Worm (Caenorhabditis elegans) whole organism, young adult: ENCODE measurements around the gene srab-7.

Experiments
- B0035.1 ChIP-seq: sonication (generic microtip); optimal IDR thresholded peaks from 2 replicates; lab custom pipeline; 2016; ENCODE audit warnings: missing genetic modification characterization, mild to moderate bottlenecking, missing compliant biosample characterization, missing genotype, missing genetic modification reagents
- B0261.1 ChIP-seq: sonication (generic microtip); optimal IDR thresholded peaks from 2 replicates; lab custom pipeline; 2016; ENCODE audit warnings: mild to moderate bottlenecking, missing genetic modification characterization, moderate library complexity, missing compliant biosample characterization
- C06A6.2 ChIP-seq: fragments of 200-800 bp; sonication (Bioruptor generic); conservative IDR thresholded peaks from 2 replicates; pipeline ENCODE4 v1.3.6; 2022; ENCODE audit warnings: missing genetic modification characterization, missing compliant biosample characterization
- F22D6.2 ChIP-seq: sonication (generic microtip); optimal IDR thresholded peaks from 2 replicates; lab custom pipeline; 2016; ENCODE audit warnings: mild to moderate bottlenecking, missing genetic modification characterization, missing compliant biosample characterization
- F37B4.10 ChIP-seq: fragments of 200-800 bp; sonication (Bioruptor generic); IDR thresholded peaks from 2 replicates; pipeline ENCODE4 v1.3.6; 2022; ENCODE audit warnings: missing genetic modification characterization, missing compliant biosample characterization
- F39B2.1 ChIP-seq: fragments of 200-800 bp; sonication (Bioruptor generic); IDR thresholded peaks from 2 replicates; pipeline ENCODE4 v1.3.6; 2022; ENCODE audit warnings: missing genetic modification reagents, missing genetic modification characterization, missing compliant biosample characterization
- F52B5.7 ChIP-seq: sonication (generic microtip); optimal IDR thresholded peaks from 2 replicates; lab custom pipeline; 2016; ENCODE audit warnings: mild to moderate bottlenecking, missing genetic modification characterization, missing compliant biosample characterization
- F55B11.4 ChIP-seq: sonication (generic microtip); optimal IDR thresholded peaks from 2 replicates; lab custom pipeline; 2016; ENCODE audit warnings: missing compliant biosample characterization, missing genetic modification characterization, borderline replicate concordance; ENCODE audit not compliant: insufficient read depth
- Y56A3A.18 ChIP-seq: fragments of 200-800 bp; sonication (Bioruptor generic); IDR thresholded peaks from 2 replicates; pipeline ENCODE4 v1.3.6; 2022; ENCODE audit warnings: missing genetic modification reagents, missing genetic modification characterization, missing compliant biosample characterization
- Y79H2A.3 ChIP-seq: fragments of 200-800 bp; sonication (Bioruptor generic); conservative IDR thresholded peaks from 2 replicates; pipeline ENCODE4 v1.3.6; 2022; ENCODE audit warnings: missing genetic modification reagents, missing genetic modification characterization, missing compliant biosample characterization
- ZK185.1 ChIP-seq: sonication (generic microtip); optimal IDR thresholded peaks from 2 replicates; lab custom pipeline; 2016; ENCODE audit warnings: mild to moderate bottlenecking, missing genetic modification characterization, missing compliant biosample characterization; ENCODE audit not compliant: poor library complexity, severe bottlenecking
- akir-1 ChIP-seq: fragments of 200-800 bp; sonication (Bioruptor generic); optimal IDR thresholded peaks from 2 replicates; lab custom pipeline; 2018; ENCODE audit warnings: mild to moderate bottlenecking, missing genetic modification characterization, moderate library complexity, missing compliant biosample characterization
- aptf-3 ChIP-seq: fragments of 200-800 bp; sonication (Bioruptor generic); IDR thresholded peaks from 2 replicates; pipeline ENCODE4 v1.3.6; 2022; ENCODE audit warnings: missing genetic modification characterization, missing compliant biosample characterization
- cebp-2 ChIP-seq: fragments of 200-800 bp; sonication (Bioruptor generic); IDR thresholded peaks from 2 replicates; pipeline ENCODE4 v1.3.6; 2022; ENCODE audit warnings: missing genetic modification characterization, missing compliant biosample characterization
- ceh-100 ChIP-seq: fragments of 200-800 bp; sonication (Bioruptor generic); IDR thresholded peaks from 2 replicates; pipeline ENCODE4 v1.3.6; 2022; ENCODE audit warnings: missing genetic modification reagents, missing genetic modification characterization, missing compliant biosample characterization
- ceh-27 ChIP-seq: fragments of 200-800 bp; sonication (Bioruptor generic); optimal IDR thresholded peaks from 2 replicates; lab custom pipeline; 2018; ENCODE audit warnings: mild to moderate bottlenecking, missing genetic modification characterization, moderate library complexity, missing compliant biosample characterization
- ceh-79 ChIP-seq: sonication (generic microtip); optimal IDR thresholded peaks from 2 replicates; lab custom pipeline; 2017; ENCODE audit warnings: mild to moderate bottlenecking, missing genetic modification characterization, missing compliant biosample characterization
- dpff-1 ChIP-seq: sonication (generic microtip); optimal IDR thresholded peaks from 2 replicates; lab custom pipeline; 2017; ENCODE audit warnings: mild to moderate bottlenecking, missing genetic modification characterization, missing compliant biosample characterization
- egl-18 ChIP-seq: fragments of 200-800 bp; sonication (Bioruptor generic); IDR thresholded peaks from 2 replicates; pipeline ENCODE4 v1.3.6; 2022; ENCODE audit warnings: missing genetic modification reagents, missing genetic modification characterization, missing compliant biosample characterization
- egrh-3 ChIP-seq: fragments of 200-800 bp; sonication (Bioruptor generic); IDR thresholded peaks from 2 replicates; pipeline ENCODE4 v1.3.6; 2022; ENCODE audit warnings: missing genetic modification reagents, missing genetic modification characterization, missing compliant biosample characterization
- ets-4 ChIP-seq: fragments of 200-800 bp; sonication (Bioruptor generic); optimal IDR thresholded peaks from 2 replicates; lab custom pipeline; 2018; ENCODE audit warnings: mild to moderate bottlenecking, missing genetic modification characterization, missing compliant biosample characterization
- fkh-3 ChIP-seq: sonication (generic microtip); optimal IDR thresholded peaks from 2 replicates; lab custom pipeline; 2016; ENCODE audit warnings: mild to moderate bottlenecking, missing genetic modification characterization, missing compliant biosample characterization
- him-1 ChIP-seq: sonication (generic microtip); optimal IDR thresholded peaks from 2 replicates; lab custom pipeline; 2016; ENCODE audit warnings: missing genotype, missing genetic modification reagents, missing genetic modification characterization, missing compliant biosample characterization
- let-526 ChIP-seq: fragments of 200-800 bp; sonication (Bioruptor generic); IDR thresholded peaks from 2 replicates; pipeline ENCODE4 v1.3.6; 2022; ENCODE audit warnings: missing genetic modification reagents, missing genetic modification characterization, missing compliant biosample characterization
- madf-10 ChIP-seq: sonication (generic microtip); optimal IDR thresholded peaks from 2 replicates; lab custom pipeline; 2016; ENCODE audit warnings: mild to moderate bottlenecking, missing genetic modification characterization, missing compliant biosample characterization
- mel-28 ChIP-seq: sonication (generic microtip); optimal IDR thresholded peaks from 2 replicates; lab custom pipeline; 2016; ENCODE audit warnings: borderline replicate concordance, mild to moderate bottlenecking, missing genetic modification characterization, missing compliant biosample characterization
- mes-4 ChIP-seq: sonication (generic microtip); optimal IDR thresholded peaks from 2 replicates; lab custom pipeline; 2016; ENCODE audit warnings: missing genotype, missing genetic modification characterization, missing compliant biosample characterization
- nhr-90 ChIP-seq: sonication (generic microtip); optimal IDR thresholded peaks from 2 replicates; lab custom pipeline; 2016; ENCODE audit warnings: missing genotype, mild to moderate bottlenecking, missing genetic modification characterization, missing compliant biosample characterization
- pbrm-1 ChIP-seq: fragments of 200-800 bp; sonication (Bioruptor generic); IDR thresholded peaks from 2 replicates; pipeline ENCODE4 v1.3.6; 2022; ENCODE audit warnings: missing genetic modification reagents, missing genetic modification characterization, missing compliant biosample characterization
- rcor-1 ChIP-seq: fragments of 200-800 bp; sonication (Bioruptor generic); IDR thresholded peaks from 2 replicates; pipeline ENCODE4 v1.3.6; 2022; ENCODE audit warnings: missing genetic modification reagents, missing genetic modification characterization, missing compliant biosample characterization
- repo-1 ChIP-seq: sonication (generic microtip); optimal IDR thresholded peaks from 2 replicates; lab custom pipeline; 2017; ENCODE audit warnings: mild to moderate bottlenecking, missing genetic modification characterization, missing compliant biosample characterization
- somi-1 ChIP-seq: fragments of 200-800 bp; sonication (Bioruptor generic); optimal IDR thresholded peaks from 2 replicates; lab custom pipeline; 2018; ENCODE audit warnings: mild to moderate bottlenecking, missing genetic modification characterization, missing compliant biosample characterization
- sptf-2 ChIP-seq: fragments of 200-800 bp; sonication (Bioruptor generic); optimal IDR thresholded peaks from 2 replicates; lab custom pipeline; 2018; ENCODE audit warnings: mild to moderate bottlenecking, missing genetic modification characterization, missing compliant biosample characterization
- tbp1 ChIP-seq: fragments of 200-800 bp; sonication (Bioruptor generic); optimal IDR thresholded peaks from 2 replicates; lab custom pipeline; 2018; ENCODE audit warnings: mild to moderate bottlenecking, missing genetic modification characterization, missing compliant biosample characterization
- zfh-2 ChIP-seq: fragments of 200-800 bp; sonication (Bioruptor generic); conservative IDR thresholded peaks from 2 replicates; pipeline ENCODE4 v1.3.6; 2022; ENCODE audit warnings: missing genetic modification reagents, missing genetic modification characterization, missing compliant biosample characterization
- ztf-22 ChIP-seq: fragments of 200-800 bp; sonication (Bioruptor generic); optimal IDR thresholded peaks from 2 replicates; lab custom pipeline; 2018; ENCODE audit warnings: mild to moderate bottlenecking, missing genetic modification characterization, moderate library complexity, missing compliant biosample characterization
- ztf-25 ChIP-seq: fragments of 200-800 bp; sonication (Bioruptor generic); IDR thresholded peaks from 2 replicates; pipeline ENCODE4 v1.3.6; 2022; ENCODE audit warnings: missing genetic modification reagents, missing genetic modification characterization, missing compliant biosample characterization
- ztf-28 ChIP-seq: fragments of 200-800 bp; sonication (Bioruptor generic); IDR thresholded peaks from 2 replicates; pipeline ENCODE4 v1.3.6; 2022; ENCODE audit warnings: missing genetic modification reagents, missing genetic modification characterization, missing compliant biosample characterization

The srab-7 gene

DNA sequence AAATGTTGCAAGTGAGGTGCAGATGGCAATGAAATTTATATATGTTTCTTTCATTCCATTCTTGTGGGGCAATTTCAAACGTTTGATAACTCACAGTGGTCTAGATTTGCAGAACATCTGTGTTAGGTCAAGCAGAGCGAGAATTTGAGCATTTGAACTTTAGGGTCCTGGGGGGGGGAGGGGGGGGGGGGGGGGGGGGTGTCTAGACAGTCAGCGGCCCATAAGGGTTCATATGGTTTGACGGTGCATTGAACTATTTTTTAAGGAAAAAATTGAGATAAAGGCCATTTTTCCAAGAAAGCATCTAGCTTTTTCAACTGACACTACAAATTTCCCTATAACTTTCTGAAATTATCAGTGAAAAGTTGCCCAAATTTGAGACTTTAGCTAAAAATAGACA lies 30.9 kb upstream of the srab-7 start:
- TF ChIP-seq repo-1 (no peak), tbp1 (GFP tag; lab: Kevin White, UChicago) (no peak), egrh-3 (GFP tag; lab: Robert Waterston, UW) (peak; percentile 78; the same call in 1 of the 2 replicates), zfh-2 (GFP tag; lab: Robert Waterston, UW) (no peak), ztf-25 (GFP tag; lab: Robert Waterston, UW) (no peak)

DNA sequence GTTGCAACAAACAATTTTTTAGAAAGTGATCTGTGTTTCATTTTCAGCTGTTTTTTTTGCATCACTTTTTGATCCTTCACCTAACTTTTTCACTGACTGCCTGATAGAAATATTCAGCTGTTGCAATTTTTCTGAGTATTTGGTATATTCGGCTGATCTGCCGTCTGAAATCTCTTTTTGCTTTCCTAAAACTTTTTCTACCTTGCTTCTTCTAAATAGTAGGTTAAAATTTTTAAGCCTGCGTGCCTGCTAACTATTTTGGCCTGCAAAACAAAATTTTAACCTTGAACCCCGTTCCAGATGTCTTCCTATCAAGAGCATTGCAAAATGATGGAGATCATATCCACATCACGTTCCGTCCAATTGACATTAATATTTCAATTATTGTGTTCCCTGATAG lies 21.2 kb upstream of the srab-7 start, which contains the start of gene srab-8:
TSS of gene srab-8 (plus strand) at position 301 of the 400 bp plus-strand sequence.
- TF ChIP-seq fkh-3 (tag; lab: Kevin White, UChicago), result no peak
- no peak for TF ChIP-seq ceh-100 (GFP tag; lab: Robert Waterston, UW)
- no peak for TF ChIP-seq sptf-2 (GFP tag; lab: Kevin White, UChicago)
- no peak for TF ChIP-seq madf-10 (tag; lab: Kevin White, UChicago)
- no peak for TF ChIP-seq egl-18 (GFP tag; lab: Robert Waterston, UW)
- TF ChIP-seq Y79H2A.3, result no peak
- no peak for TF ChIP-seq Y56A3A.18
- TF ChIP-seq, all 124 proteins: peak for 0

DNA sequence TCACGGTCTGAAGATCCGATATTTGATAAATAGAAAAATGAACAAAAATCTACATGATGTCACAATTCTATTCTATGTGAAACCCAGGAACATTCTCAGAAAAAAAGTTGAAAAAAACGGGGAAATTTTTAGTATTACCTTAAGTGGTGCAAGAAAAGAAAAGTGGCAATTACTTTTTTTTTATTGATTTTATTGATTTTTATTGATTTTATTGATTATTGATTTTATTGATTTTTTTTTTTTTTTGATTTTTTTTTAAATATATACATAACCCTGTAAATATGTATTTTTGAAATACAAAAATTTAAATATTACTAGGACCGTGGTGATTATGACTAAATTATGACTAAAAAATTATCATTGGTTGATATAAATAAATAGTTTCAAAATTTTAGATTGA lies 16.7 kb upstream of the srab-7 start:
- TF ChIP-seq somi-1 (GFP tag; lab: Kevin White, UChicago), result no peak
- TF ChIP-seq let-526, result no peak
- TF ChIP-seq aptf-3 (GFP tag; lab: Robert Waterston, UW), result no peak
- TF ChIP-seq rcor-1 (GFP tag; lab: Robert Waterston, UW), result no peak
- no peak for TF ChIP-seq mel-28 (tag; lab: Kevin White, UChicago)
- no peak for TF ChIP-seq B0035.1 (tag; lab: Kevin White, UChicago)
- no peak for TF ChIP-seq mes-4 (tag; lab: Kevin White, UChicago)
- no peak for TF ChIP-seq ztf-28 (GFP tag; lab: Robert Waterston, UW)
- TF ChIP-seq F52B5.7 (tag; lab: Kevin White, UChicago), result no peak
- TF ChIP-seq cebp-2 (GFP tag; lab: Robert Waterston, UW), result no peak
- TF ChIP-seq C06A6.2 (GFP tag; lab: Robert Waterston, UW), result no peak
- no peak for TF ChIP-seq ets-4
- no peak for TF ChIP-seq pbrm-1

DNA sequence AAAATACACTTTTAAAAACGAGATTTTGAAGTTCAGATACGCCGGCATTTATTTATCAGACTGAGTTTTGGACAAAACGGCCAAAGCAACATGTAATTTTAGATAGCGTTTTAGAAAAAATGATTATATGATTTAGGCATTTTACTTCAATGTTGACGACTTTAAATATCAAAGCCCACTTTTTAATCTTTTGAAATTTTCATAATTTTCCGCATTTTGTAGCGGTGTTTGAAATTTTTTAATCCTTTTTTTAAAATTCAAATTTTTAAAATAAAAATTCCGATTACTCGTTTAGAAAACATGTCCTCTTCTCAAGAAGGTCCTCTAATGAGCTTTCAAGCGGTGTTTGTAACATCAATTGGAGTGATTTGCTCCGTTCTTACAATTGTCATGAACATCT lies 14.9 kb upstream of the srab-7 start, which contains the start of gene srbc-6:
TSS of gene srbc-6 (plus strand) at position 301 of the 400 bp plus-strand sequence.
- TF ChIP-seq F37B4.10 (GFP tag; lab: Robert Waterston, UW), result no peak
- TF ChIP-seq dpff-1 (tag; lab: Kevin White, UChicago), result no peak
- no peak for TF ChIP-seq ZK185.1 (tag; lab: Kevin White, UChicago)
- no peak for TF ChIP-seq F22D6.2 (tag; lab: Kevin White, UChicago)
- no peak for TF ChIP-seq pbrm-1
- no peak for TF ChIP-seq fkh-3 (tag; lab: Kevin White, UChicago)
- TF ChIP-seq akir-1, result no peak
- TF ChIP-seq ceh-27 (GFP tag; lab: Kevin White, UChicago), result no peak
- no peak for TF ChIP-seq ceh-79 (tag; lab: Kevin White, UChicago)
- TF ChIP-seq B0261.1 (tag; lab: Kevin White, UChicago), result no peak
- no peak for TF ChIP-seq him-1
- no peak for TF ChIP-seq ztf-22
- TF ChIP-seq nhr-90 (tag; lab: Kevin White, UChicago), result no peak
- TF ChIP-seq aptf-3 (GFP tag; lab: Robert Waterston, UW), result no peak
- TF ChIP-seq F39B2.1, result no peak
- no peak for TF ChIP-seq F55B11.4 (tag; lab: Kevin White, UChicago)
- TF ChIP-seq F52B5.7 (tag; lab: Kevin White, UChicago), result no peak
